Worm (Caenorhabditis elegans) whole organism, mixed stage, embryonic: ENCODE measurements around the gene msp-76.

Experiments
- M03D4.4 ChIP-seq: sonication (generic microtip); optimal IDR thresholded peaks from 2 replicates; lab custom pipeline; 2017; ENCODE audit warnings: mild to moderate bottlenecking, missing genetic modification characterization, missing compliant biosample characterization
- blmp-1 ChIP-seq: fragments of 150-350 bp; optimal IDR thresholded peaks from 2 replicates; lab custom pipeline; 2014; ENCODE audit warnings: missing biosample characterization, missing genetic modification characterization
- ceh-39 ChIP-seq: fragments of 150-350 bp; optimal IDR thresholded peaks from 2 replicates; lab custom pipeline; 2014; ENCODE audit warnings: missing biosample characterization, missing genetic modification characterization
- ceh-43 ChIP-seq: fragments of 200-800 bp; sonication (Bioruptor generic); optimal IDR thresholded peaks from 2 replicates; lab custom pipeline; 2018; ENCODE audit warnings: mild to moderate bottlenecking, missing genetic modification characterization, moderate library complexity, missing compliant biosample characterization
- ceh-83 ChIP-seq: fragments of 200-800 bp; sonication (Bioruptor generic); optimal IDR thresholded peaks from 2 replicates; lab custom pipeline; 2018; ENCODE audit warnings: mild to moderate bottlenecking, missing genetic modification characterization, missing compliant biosample characterization
- elt-1 ChIP-seq: sonication (generic microtip); optimal IDR thresholded peaks from 2 replicates; lab custom pipeline; 2017; ENCODE audit warnings: missing genetic modification characterization, mild to moderate bottlenecking, missing compliant biosample characterization, antibody characterized with exemption, moderate library complexity, borderline replicate concordance; ENCODE audit not compliant: insufficient read depth
- elt-3 ChIP-seq: fragments of 150-350 bp; optimal IDR thresholded peaks from 2 replicates; lab custom pipeline; 2014; ENCODE audit warnings: missing biosample characterization, missing genetic modification characterization
- flh-1 ChIP-seq: fragments of 200-800 bp; sonication (Bioruptor generic); optimal IDR thresholded peaks from 2 replicates; lab custom pipeline; 2018; ENCODE audit warnings: mild to moderate bottlenecking, missing genetic modification characterization, moderate library complexity, missing compliant biosample characterization
- ham-2 ChIP-seq: fragments of 200-800 bp; sonication (Bioruptor generic); optimal IDR thresholded peaks from 2 replicates; lab custom pipeline; 2018; ENCODE audit warnings: mild to moderate bottlenecking, missing genetic modification characterization, missing compliant biosample characterization
- hlh-1 ChIP-seq: fragments of 150-350 bp; optimal IDR thresholded peaks from 2 replicates; lab custom pipeline; 2014; ENCODE audit warnings: missing biosample characterization, missing genetic modification reagents, missing genetic modification characterization
- lin-32 ChIP-seq: fragments of 200-800 bp; sonication (Bioruptor generic); optimal IDR thresholded peaks from 2 replicates; lab custom pipeline; 2018; ENCODE audit warnings: mild to moderate bottlenecking, missing genetic modification characterization, missing compliant biosample characterization
- mab-5 ChIP-seq: fragments of 150-350 bp; optimal IDR thresholded peaks from 2 replicates; lab custom pipeline; 2014; ENCODE audit warnings: missing biosample characterization, missing genetic modification characterization
- mep-1 ChIP-seq: fragments of 150-350 bp; optimal IDR thresholded peaks from 2 replicates; lab custom pipeline; 2017; ENCODE audit warnings: missing biosample characterization, missing genetic modification reagents, missing genetic modification characterization, inconsistent platforms
- mls-2 ChIP-seq: sonication (generic microtip); optimal IDR thresholded peaks from 2 replicates; lab custom pipeline; 2016; ENCODE audit warnings: mild to moderate bottlenecking, missing genetic modification characterization, moderate library complexity, missing compliant biosample characterization
- nhr-237 ChIP-seq: fragments of 150-350 bp; optimal IDR thresholded peaks from 2 replicates; lab custom pipeline; 2014; ENCODE audit warnings: missing biosample characterization, missing genetic modification characterization
- nhr-28 ChIP-seq: fragments of 150-350 bp; optimal IDR thresholded peaks from 2 replicates; lab custom pipeline; 2014; ENCODE audit warnings: missing biosample characterization, missing genetic modification characterization
- nhr-76 ChIP-seq: sonication (generic microtip); optimal IDR thresholded peaks from 2 replicates; lab custom pipeline; 2017; ENCODE audit warnings: missing biosample characterization, missing genetic modification characterization
- pha-4 ChIP-seq: fragments of 150-350 bp; optimal IDR thresholded peaks from 2 replicates; lab custom pipeline; 2018; ENCODE audit warnings: missing biosample characterization, missing genetic modification reagents, missing genetic modification characterization
- sptf-1 ChIP-seq: sonication (generic microtip); optimal IDR thresholded peaks from 2 replicates; lab custom pipeline; 2017; ENCODE audit warnings: mild to moderate bottlenecking, missing genetic modification characterization, moderate library complexity, missing compliant biosample characterization
- unc-120 ChIP-seq: sonication (generic microtip); optimal IDR thresholded peaks from 2 replicates; lab custom pipeline; 2017; ENCODE audit warnings: missing genetic modification characterization, missing compliant biosample characterization; ENCODE audit not compliant: poor library complexity, severe bottlenecking
- unc-39 ChIP-seq: fragments of 150-350 bp; optimal IDR thresholded peaks from 2 replicates; lab custom pipeline; 2014; ENCODE audit warnings: missing biosample characterization, missing genetic modification characterization
- unc-62 ChIP-seq: fragments of 150-350 bp; optimal IDR thresholded peaks from 2 replicates; lab custom pipeline; 2014; ENCODE audit warnings: missing biosample characterization, missing genetic modification reagents, missing genetic modification characterization
- zip-8 ChIP-seq: fragments of 150-350 bp; optimal IDR thresholded peaks from 2 replicates; lab custom pipeline; 2014; ENCODE audit warnings: missing biosample characterization, missing genetic modification characterization
- ztf-11 ChIP-seq: fragments of 150-350 bp; optimal IDR thresholded peaks from 2 replicates; lab custom pipeline; 2014; ENCODE audit warnings: missing biosample characterization, missing genetic modification characterization

The msp-76 gene

DNA sequence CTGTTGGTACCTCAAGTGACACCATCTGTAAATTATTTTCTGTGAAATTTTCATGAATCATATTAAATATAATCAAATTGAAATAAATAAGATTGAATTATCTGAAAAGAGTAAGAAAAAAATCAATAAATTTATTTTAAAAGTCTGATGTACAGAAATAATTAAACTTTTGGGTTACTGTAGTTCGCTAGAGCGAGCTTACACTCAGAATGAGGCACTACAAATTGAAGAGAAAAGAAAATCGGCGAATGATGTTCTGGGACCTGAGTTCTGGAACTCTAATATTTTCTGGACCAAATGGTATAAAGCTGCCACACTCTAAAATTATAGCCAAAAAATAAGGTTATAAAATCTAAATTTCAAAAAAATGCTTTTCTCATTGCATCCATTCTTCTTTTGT is 45.1 kb downstream of the msp-76 start:
- TF ChIP-seq sptf-1 (no peak), flh-1 (GFP tag; lab: Kevin White, UChicago) (no peak), ztf-11 (tag; lab: Kevin White, UChicago) (no peak), nhr-76 (tag; lab: Kevin White, UChicago) (no peak), elt-3 (tag; lab: Kevin White, UChicago) (no peak), hlh-1 (tag; lab: Kevin White, UChicago) (no peak)

DNA sequence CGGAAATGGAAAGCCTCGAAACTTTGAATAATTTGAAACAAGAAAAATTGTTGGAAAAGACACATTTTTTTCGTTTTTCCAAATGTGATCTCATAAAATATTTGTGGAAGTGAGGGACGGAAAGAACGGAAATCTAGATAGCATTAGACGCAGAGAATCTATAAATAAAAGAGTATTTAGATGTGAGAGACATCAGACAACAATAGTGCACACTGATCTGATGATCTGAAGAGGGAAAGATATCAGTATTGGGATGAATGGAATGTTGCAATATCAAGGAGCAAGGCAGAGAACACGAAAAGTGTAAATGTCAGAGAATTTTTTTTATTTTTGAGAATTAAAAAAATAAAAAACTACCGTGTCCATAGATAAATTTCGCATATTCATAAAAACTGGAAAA is 46.0 kb downstream of the msp-76 start:
- no peak for TF ChIP-seq elt-1
- no peak for TF ChIP-seq nhr-237 (tag; lab: Kevin White, UChicago)
- no peak for TF ChIP-seq mep-1
- TF ChIP-seq unc-120 (tag; lab: Kevin White, UChicago): peak; percentile 56

DNA sequence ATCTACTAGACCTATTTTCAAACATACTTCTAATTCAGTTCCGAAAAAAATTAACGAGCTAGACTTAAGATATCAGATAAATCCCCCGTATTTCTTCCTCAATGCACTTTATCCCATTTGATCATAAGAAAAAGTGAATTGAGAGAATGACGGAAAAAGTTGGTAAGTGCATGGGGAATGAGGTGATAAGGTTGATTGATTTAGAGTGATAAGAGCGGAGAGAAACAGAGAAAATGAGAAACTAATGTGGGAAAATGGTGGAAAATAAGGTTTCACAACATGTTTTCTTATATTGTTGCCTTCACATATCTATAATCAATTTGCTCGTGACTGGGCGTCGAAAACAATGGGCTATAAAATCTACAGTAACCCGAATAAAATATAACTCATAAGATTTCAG is 46.9 kb downstream of the msp-76 start:
- TF ChIP-seq ceh-43 (GFP tag; lab: Kevin White, UChicago) (no peak), ceh-39 (tag; lab: Kevin White, UChicago) (no peak), zip-8 (tag; lab: Kevin White, UChicago) (no peak), elt-1 (no peak), elt-3 (tag; lab: Kevin White, UChicago) (no peak), M03D4.4 (tag; lab: Kevin White, UChicago) (no peak), sptf-1 (no peak), ham-2 (GFP tag; lab: Kevin White, UChicago) (no peak), unc-62 (no peak), unc-39 (tag; lab: Kevin White, UChicago) (no peak), nhr-28 (tag; lab: Kevin White, UChicago) (no peak), nhr-237 (tag; lab: Kevin White, UChicago) (no peak), ztf-11 (tag; lab: Kevin White, UChicago) (no peak), nhr-76 (tag; lab: Kevin White, UChicago) (no peak), mls-2 (no peak), ceh-83 (GFP tag; lab: Kevin White, UChicago) (no peak), blmp-1 (tag; lab: Kevin White, UChicago) (no peak), mab-5 (no peak)

DNA sequence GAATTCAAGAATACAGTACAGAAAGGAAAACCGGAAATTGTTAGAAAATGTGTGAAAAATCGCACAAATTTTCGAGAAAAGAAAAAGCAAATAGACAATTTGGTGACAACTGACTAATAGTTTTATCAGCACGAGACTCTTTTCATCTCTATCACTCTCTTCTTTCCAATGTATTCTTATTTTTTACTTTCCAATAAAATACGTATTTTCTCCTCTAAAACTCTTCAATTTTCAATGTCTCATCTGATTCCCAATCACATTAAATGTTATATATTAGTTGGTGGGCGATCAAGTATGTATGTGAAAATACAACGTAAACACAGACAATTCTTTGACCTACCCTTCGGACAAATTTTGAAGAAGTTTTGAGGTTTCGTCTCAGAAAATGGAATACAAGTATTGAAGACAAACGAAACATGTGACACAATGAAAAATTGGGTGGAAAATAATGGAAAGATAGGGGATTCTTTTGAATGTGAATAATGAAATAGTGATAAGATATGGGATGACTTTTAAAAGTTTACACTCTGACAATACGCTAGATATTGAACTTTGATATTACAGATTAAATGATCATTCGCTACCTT is 48.5 kb downstream of the msp-76 start, which contains the start of gene cka-1:
Gene cka-1 (minus strand): TSS at position 418 of the 587 bp plus-strand sequence.
- TF ChIP-seq elt-3 (tag; lab: Kevin White, UChicago) (no peak), pha-4 (tag; lab: Kevin White, UChicago) (no peak), M03D4.4 (tag; lab: Kevin White, UChicago) (no peak), ceh-43 (GFP tag; lab: Kevin White, UChicago) (no peak), ham-2 (GFP tag; lab: Kevin White, UChicago) (no peak), nhr-28 (tag; lab: Kevin White, UChicago) (no peak)

DNA sequence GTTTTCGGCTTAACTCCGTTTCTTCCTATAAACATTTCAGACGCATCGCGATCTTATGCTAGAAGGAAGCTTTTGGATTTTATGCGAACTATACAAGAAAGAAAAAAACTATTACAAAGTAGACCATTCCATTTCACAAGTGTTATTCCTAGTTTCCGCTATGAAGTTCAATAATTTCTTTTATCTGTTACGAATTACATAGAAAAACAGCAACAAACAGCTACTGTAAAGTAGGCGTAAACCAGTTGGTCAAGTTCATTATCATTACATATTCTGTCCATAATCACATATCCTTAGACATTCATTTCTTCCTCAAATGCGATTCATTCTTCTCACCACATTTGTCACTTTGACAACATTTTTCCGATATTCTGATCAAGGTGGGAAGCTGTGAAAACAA is 49.4 kb downstream of the msp-76 start, which contains the start of gene C28D4.10:
Gene C28D4.10 (plus strand): TSS at position 301 of the 400 bp plus-strand sequence.
- TF ChIP-seq ham-2 (GFP tag; lab: Kevin White, UChicago) (no peak), lin-32 (GFP tag; lab: Kevin White, UChicago) (no peak)
